Worm (Caenorhabditis elegans) whole organism, early embryonic: ENCODE data around the gene jmjd-5.

ENCODE experiments used
- aly-1 ChIP-seq: sonication (generic microtip); optimal IDR thresholded peaks from 2 replicates; lab custom pipeline; 2016; ENCODE audit warnings: missing genetic modification characterization, missing compliant biosample characterization
- ama-1 ChIP-seq: fragments of 150-350 bp; optimal IDR thresholded peaks from 2 replicates; lab custom pipeline; 2014
- ceh-13 ChIP-seq: fragments of 200-800 bp; sonication (Bioruptor generic); optimal IDR thresholded peaks from 2 replicates; lab custom pipeline; 2018; ENCODE audit warnings: mild to moderate bottlenecking, missing genetic modification characterization, missing compliant biosample characterization
- ets-7 ChIP-seq: sonication (generic microtip); optimal IDR thresholded peaks from 2 replicates; lab custom pipeline; 2016; ENCODE audit warnings: missing genotype, missing genetic modification characterization, missing compliant biosample characterization
- flt-1 ChIP-seq: fragments of 200-800 bp; sonication (Bioruptor generic); IDR thresholded peaks from 2 replicates; pipeline ENCODE4 v1.3.6; 2022; ENCODE audit warnings: missing genetic modification characterization, missing compliant biosample characterization
- hmbx-1 ChIP-seq: sonication (generic microtip); optimal IDR thresholded peaks from 2 replicates; lab custom pipeline; 2016; ENCODE audit warnings: mild to moderate bottlenecking, missing genetic modification characterization, missing compliant biosample characterization
- pes-1 ChIP-seq: fragments of 200-800 bp; sonication (Bioruptor generic); IDR thresholded peaks from 2 replicates; pipeline ENCODE4 v1.3.6; 2022; ENCODE audit warnings: missing genetic modification reagents, missing genetic modification characterization, missing compliant biosample characterization

DNA sequence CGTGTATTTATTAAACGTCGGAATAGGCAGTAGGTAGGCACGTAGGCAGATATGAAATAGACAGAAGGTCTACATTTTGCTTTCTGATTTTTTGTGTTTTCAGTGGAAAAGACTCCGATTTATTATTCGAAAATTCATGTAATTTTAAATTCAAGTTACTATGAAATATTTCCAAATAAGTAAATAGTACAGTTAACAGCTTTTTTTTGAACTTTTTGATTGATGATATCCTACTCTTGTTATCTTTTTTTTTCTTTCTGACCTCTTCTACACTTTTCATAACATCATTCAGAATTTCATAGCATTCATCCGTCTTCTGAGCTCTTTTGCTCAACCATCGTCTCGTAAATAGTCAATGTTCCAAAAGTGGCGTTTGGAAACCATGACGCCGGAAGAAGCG lies 28.7 kb upstream of the jmjd-5 start, which contains the start of gene cdkl-1:
- TF ChIP-seq ets-7 (tag; lab: Kevin White, UChicago) (no peak), hmbx-1 (tag; lab: Kevin White, UChicago) (no peak), pes-1 (GFP tag; lab: Robert Waterston, UW) (no peak), ama-1 (lab: Kevin White, UChicago) (no peak), ceh-13 (no peak), flt-1 (GFP tag; lab: Robert Waterston, UW) (no peak), aly-1 (tag; lab: Kevin White, UChicago) (no peak)
